Worm (Caenorhabditis elegans) whole organism, late embryonic: Measurements from ENCODE around the gene K07H8.8.

Experiments
- T23F11.4 ChIP-seq: fragments of 200-800 bp; sonication (Bioruptor generic); optimal IDR thresholded peaks from 2 replicates; lab custom pipeline; 2018; ENCODE audit warnings: mild to moderate bottlenecking, missing genetic modification characterization, missing compliant biosample characterization
- ceh-2 ChIP-seq: sonication (generic microtip); optimal IDR thresholded peaks from 2 replicates; lab custom pipeline; 2016; ENCODE audit warnings: missing genotype, missing genetic modification characterization, missing compliant biosample characterization
- lin-11 ChIP-seq: fragments of 200-800 bp; sonication (Bioruptor generic); optimal IDR thresholded peaks from 2 replicates; lab custom pipeline; 2018; ENCODE audit warnings: mild to moderate bottlenecking, missing genetic modification characterization, missing compliant biosample characterization
- nhr-232 ChIP-seq: sonication (generic microtip); optimal IDR thresholded peaks from 2 replicates; lab custom pipeline; 2016; ENCODE audit warnings: missing genetic modification characterization, missing compliant biosample characterization
- pqm-1 ChIP-seq: sonication (generic microtip); optimal IDR thresholded peaks from 2 replicates; lab custom pipeline; 2016; ENCODE audit warnings: missing genetic modification characterization, missing compliant biosample characterization
- sdc-2 ChIP-seq: sonication (generic microtip); optimal IDR thresholded peaks from 2 replicates; lab custom pipeline; 2016; ENCODE audit warnings: missing genotype, missing genetic modification characterization, missing compliant biosample characterization

ce11 chrIV:8262671-8263070, 5.5 kb downstream of the K07H8.8 start:
- no peak for TF ChIP-seq nhr-232 (tag; lab: Kevin White, UChicago)
- TF ChIP-seq ceh-2, result no peak
- no peak for TF ChIP-seq pqm-1 (tag; lab: Kevin White, UChicago)
- no peak for TF ChIP-seq lin-11
- no peak for TF ChIP-seq sdc-2 (tag; lab: Kevin White, UChicago)
- TF ChIP-seq T23F11.4 (GFP tag; lab: Kevin White, UChicago), result no peak
